Fruit fly (Drosophila melanogaster) whole organism, wandering third instar larva: ENCODE measurements around the gene Noc2.

Experiments used
- CG32264 ChIP-seq: fragments of 200-800 bp; sonication (Bioruptor generic); optimal IDR thresholded peaks from 2 replicates; lab custom pipeline; 2016; ENCODE audit warnings: missing biosample characterization, missing genetic modification characterization
- CG9705 ChIP-seq: fragments of 200-800 bp; sonication (Bioruptor generic); optimal IDR thresholded peaks from 2 replicates; lab custom pipeline; 2018; ENCODE audit warnings: missing biosample characterization, mild to moderate bottlenecking, missing genetic modification characterization
- CrebA ChIP-seq: fragments of 200-800 bp; sonication (Bioruptor generic); optimal IDR thresholded peaks from 2 replicates; lab custom pipeline; 2016; ENCODE audit warnings: missing biosample characterization, mild to moderate bottlenecking, missing genetic modification characterization, borderline replicate concordance
- Dif ChIP-seq: fragments of 200-275, 200-300 bp; sonication (Bioruptor generic); optimal IDR thresholded peaks from 2 replicates; lab custom pipeline; 2018; ENCODE audit warnings: missing biosample characterization, missing genetic modification characterization; ENCODE audit not compliant: partially characterized antibody
- GATAd ChIP-seq: sonication (Bioruptor generic); optimal IDR thresholded peaks from 2 replicates; lab custom pipeline; 2016; ENCODE audit warnings: missing biosample characterization, missing genetic modification characterization
- HLH106 ChIP-seq: fragments of 200-800 bp; optimal IDR thresholded peaks from 3 replicates; lab custom pipeline; 2019; ENCODE audit warnings: missing biosample characterization, mild to moderate bottlenecking, missing genetic modification characterization, moderate library complexity
- Hnf4 ChIP-seq: fragments of 200-800 bp; sonication (Bioruptor generic); optimal IDR thresholded peaks from 2 replicates; lab custom pipeline; 2016; ENCODE audit warnings: missing biosample characterization, mild to moderate bottlenecking, missing genetic modification characterization
- Hr78 ChIP-seq: fragments of >200 bp; optimal IDR thresholded peaks from 2 replicates; lab custom pipeline; 2017; ENCODE audit warnings: missing biosample characterization, missing genetic modification characterization
- Hr83 ChIP-seq: fragments of 200-300 bp; sonication (Bioruptor generic); optimal IDR thresholded peaks from 2 replicates; lab custom pipeline; 2016; ENCODE audit warnings: missing biosample characterization, mild to moderate bottlenecking, missing genetic modification characterization, moderate library complexity; ENCODE audit not compliant: poor library complexity, severe bottlenecking
- Jra ChIP-seq: sonication (Bioruptor generic); optimal IDR thresholded peaks from 2 replicates; lab custom pipeline; 2016; ENCODE audit warnings: missing biosample characterization, missing genetic modification characterization
- Mio ChIP-seq: sonication (Bioruptor generic); optimal IDR thresholded peaks from 2 replicates; lab custom pipeline; 2016; ENCODE audit warnings: missing biosample characterization, missing genetic modification characterization
- Myc ChIP-seq: fragments of >200 bp; optimal IDR thresholded peaks from 2 replicates; lab custom pipeline; 2017
- N ChIP-seq: fragments of >200 bp; optimal IDR thresholded peaks from 2 replicates; lab custom pipeline; 2018; ENCODE audit warnings: missing biosample characterization, missing external identifiers, missing genetic modification characterization
- OdsH ChIP-seq: fragments of 200-800 bp; sonication (Bioruptor generic); optimal IDR thresholded peaks from 2 replicates; lab custom pipeline; 2016; ENCODE audit warnings: missing biosample characterization, mild to moderate bottlenecking, missing genetic modification characterization
- Rel ChIP-seq, 2 experiments: fragments of 200-800 bp; sonication (Bioruptor generic) in 1 of 2; optimal IDR thresholded peaks; 2 replicates in 1 of 2; 3 replicates in 1 of 2; lab custom pipeline; 2016 to 2019; ENCODE audit warnings: mild to moderate bottlenecking in 2 of 2, missing biosample characterization in 2 of 2, missing genetic modification characterization in 2 of 2, moderate library complexity in 1 of 2
- Sp1 ChIP-seq: fragments of 200-800 bp; sonication (Bioruptor generic); optimal IDR thresholded peaks from 3 replicates; lab custom pipeline; 2019; ENCODE audit warnings: missing biosample characterization, mild to moderate bottlenecking, missing genetic modification characterization, moderate library complexity
- br ChIP-seq: fragments of 200-800 bp; sonication (Bioruptor generic); optimal IDR thresholded peaks from 2 replicates; lab custom pipeline; 2016; ENCODE audit warnings: missing biosample characterization, missing genetic modification characterization
- dl ChIP-seq, 2 experiments: fragments of 175-275, 200-275 bp in 1 of 2; fragments of 200-275 bp in 1 of 2; sonication (Bioruptor generic); optimal IDR thresholded peaks; lab custom pipeline; 2018; ENCODE audit warnings: mild to moderate bottlenecking in 2 of 2, missing biosample characterization in 2 of 2, missing genetic modification characterization in 2 of 2, moderate library complexity in 2 of 2; ENCODE audit not compliant: partially characterized antibody in 2 of 2, insufficient read depth in 1 of 2
- dmrt93B ChIP-seq: fragments of 200-800 bp; sonication (Bioruptor generic); optimal IDR thresholded peaks from 2 replicates; lab custom pipeline; 2018; ENCODE audit warnings: missing biosample characterization, mild to moderate bottlenecking, missing genetic modification characterization
- dsf ChIP-seq: sonication (Bioruptor generic); optimal IDR thresholded peaks from 2 replicates; lab custom pipeline; 2016; ENCODE audit warnings: missing biosample characterization, missing genetic modification characterization, borderline replicate concordance
- ey ChIP-seq: fragments of 200-800 bp; sonication (Bioruptor generic); optimal IDR thresholded peaks from 2 replicates; lab custom pipeline; 2016; ENCODE audit warnings: missing biosample characterization, missing genetic modification characterization
- foxo ChIP-seq, 2 experiments: fragments of 200-800 bp; sonication (Bioruptor generic); optimal IDR thresholded peaks; 2 replicates in 1 of 2; 3 replicates in 1 of 2; lab custom pipeline; 2016 to 2017; ENCODE audit warnings: missing biosample characterization in 2 of 2, missing genetic modification characterization in 2 of 2
- fru ChIP-seq: fragments of 200-800 bp; sonication (Bioruptor generic); optimal IDR thresholded peaks from 3 replicates; lab custom pipeline; 2016; ENCODE audit warnings: missing biosample characterization, mild to moderate bottlenecking, missing genetic modification characterization
- h ChIP-seq: fragments of 200-800 bp; sonication (Bioruptor generic); optimal IDR thresholded peaks from 3 replicates; lab custom pipeline; 2016; ENCODE audit warnings: missing biosample characterization, mild to moderate bottlenecking, missing genetic modification characterization
- jim ChIP-seq: fragments of 175-275, 200-325 bp; sonication (Bioruptor generic); optimal IDR thresholded peaks from 2 replicates; lab custom pipeline; 2016; ENCODE audit warnings: missing biosample characterization, mild to moderate bottlenecking, missing genetic modification characterization
- lola ChIP-seq: fragments of >200 bp; optimal IDR thresholded peaks from 2 replicates; lab custom pipeline; 2017; ENCODE audit warnings: missing biosample characterization, missing genetic modification characterization
- pan ChIP-seq: fragments of >200 bp; optimal IDR thresholded peaks from 2 replicates; lab custom pipeline; 2017
- rgr ChIP-seq: fragments of 200-800 bp; sonication (Bioruptor generic); optimal IDR thresholded peaks from 3 replicates; lab custom pipeline; 2016; ENCODE audit warnings: missing biosample characterization, mild to moderate bottlenecking, missing genetic modification characterization
- sage ChIP-seq: fragments of 200-800 bp; sonication (Bioruptor generic); optimal IDR thresholded peaks from 2 replicates; lab custom pipeline; 2016; ENCODE audit warnings: missing biosample characterization, mild to moderate bottlenecking, missing genetic modification characterization
- sv ChIP-seq: fragments of 200-800 bp; sonication (Bioruptor generic); optimal IDR thresholded peaks from 3 replicates; lab custom pipeline; 2016; ENCODE audit warnings: missing biosample characterization, missing genetic modification characterization
- tai ChIP-seq: sonication (Bioruptor generic); optimal IDR thresholded peaks from 2 replicates; lab custom pipeline; 2016; ENCODE audit warnings: missing biosample characterization, missing genetic modification characterization
- usp ChIP-seq: fragments of >200 bp; optimal IDR thresholded peaks from 2 replicates; lab custom pipeline; 2017; ENCODE audit warnings: missing biosample characterization, missing genetic modification characterization
- woc ChIP-seq: sonication (Bioruptor generic); optimal IDR thresholded peaks from 2 replicates; lab custom pipeline; 2016; ENCODE audit warnings: missing biosample characterization, mild to moderate bottlenecking, missing genetic modification characterization

Gene Noc2

dm6 chr2L:21135764-21136163 lies 27.7 kb upstream of the Noc2 start:
- TF ChIP-seq CG32264 (no peak), tai (GFP tag; lab: Kevin White, UChicago) (no peak)

- TF ChIP-seq Rel (GFP tag; optimal IDR thresholded peaks at IDR 0.05; lab: Kevin White, UChicago): no peak
- TF ChIP-seq Rel (tag; optimal IDR thresholded peaks at IDR 0.05; lab: Kevin White, UChicago): peak; percentile 85
- TF ChIP-seq sage (GFP tag; lab: Kevin White, UChicago): peak; percentile 45
- no peak for TF ChIP-seq Myc
- TF ChIP-seq dl (GFP tag; optimal IDR thresholded peaks at IDR 0.05; lab: Kevin White, UChicago; ENCODE audit: insufficient read depth in 1 of 2, partially characterized antibody in 2 of 2): peak in 1 of 2 experiments; percentile 49
- TF ChIP-seq Hr83 (GFP tag; lab: Kevin White, UChicago): peak; percentile 63
- no peak for TF ChIP-seq jim (GFP tag; lab: Kevin White, UChicago)
- TF ChIP-seq Hnf4: peak; percentile 53
- peak; percentile 7 for TF ChIP-seq woc (GFP tag; lab: Kevin White, UChicago)
- peak; percentile 26 for TF ChIP-seq Jra (GFP tag; lab: Kevin White, UChicago)
These were observed 21.5 kb upstream of the Noc2 start, which contains the start of gene Dap160 for dm6 chr2L:21141714-21142500. TSS of gene Dap160 (minus strand) at chr2L:21142347.

- TF ChIP-seq dl (GFP tag; optimal IDR thresholded peaks at IDR 0.05; lab: Kevin White, UChicago; ENCODE audit: insufficient read depth in 1 of 2, partially characterized antibody in 2 of 2) (no peak), woc (GFP tag; lab: Kevin White, UChicago) (no peak), GATAd (GFP tag; lab: Kevin White, UChicago) (no peak), Dif (no peak)
These were observed 21.0 kb upstream of the Noc2 start for dm6 chr2L:21142501-21142849.

dm6 chr2L:21142972-21143385 lies 20.5 kb upstream of the Noc2 start, which contains the start of gene pths:
TSS of gene pths (plus strand) at chr2L:21143229.
- TF ChIP-seq woc (GFP tag; lab: Kevin White, UChicago): peak; percentile 65
- no peak for TF ChIP-seq Dif
- TF ChIP-seq br: no peak
- no peak for TF ChIP-seq foxo (GFP tag; optimal IDR thresholded peaks at IDR 0.05; lab: Kevin White, UChicago)
- TF ChIP-seq HLH106: peak; percentile 40
- TF ChIP-seq ey (GFP tag; lab: Kevin White, UChicago): peak; percentile 35
- TF ChIP-seq Mio (GFP tag; lab: Kevin White, UChicago): no peak
- no peak for TF ChIP-seq Sp1 (GFP tag; lab: Kevin White, UChicago)
- TF ChIP-seq dmrt93B (GFP tag; lab: Kevin White, UChicago): no peak
- TF ChIP-seq CG9705 (GFP tag; lab: Kevin White, UChicago): no peak
- peak; percentile 85 for TF ChIP-seq N (GFP tag; lab: Kevin White, UChicago)
- TF ChIP-seq OdsH: no peak
- no peak for TF ChIP-seq sv
- peak; percentile 49 for TF ChIP-seq Hnf4
- TF ChIP-seq h (GFP tag; lab: Kevin White, UChicago): no peak
- TF ChIP-seq CrebA (GFP tag; lab: Kevin White, UChicago): no peak
- TF ChIP-seq lola: no peak
- no peak for TF ChIP-seq CG32264
- TF ChIP-seq Jra (GFP tag; lab: Kevin White, UChicago): peak; percentile 37
- peak; percentile 38 for TF ChIP-seq Hr83 (GFP tag; lab: Kevin White, UChicago)
- TF ChIP-seq usp (GFP tag; lab: Kevin White, UChicago): no peak
- TF ChIP-seq Myc: peak; percentile 51
- TF ChIP-seq Hr78 (GFP tag; lab: Kevin White, UChicago): peak; percentile 43
- no peak for TF ChIP-seq fru (GFP tag; lab: Kevin White, UChicago)
- no peak for TF ChIP-seq tai (GFP tag; lab: Kevin White, UChicago)
- peak; percentile 36 for TF ChIP-seq rgr (GFP tag; lab: Kevin White, UChicago)
- no peak for TF ChIP-seq dsf (GFP tag; lab: Kevin White, UChicago)
- no peak for TF ChIP-seq jim (GFP tag; lab: Kevin White, UChicago)
- no peak for TF ChIP-seq pan
